Worm (Caenorhabditis elegans): ENCODE measurements around the gene C46E10.8.

ce11 chrII:3752184-3752583, 24.3 kb upstream of the C46E10.8 start, which contains the start of gene sdz-11:
- TF ChIP-seq him-1 (tag; optimal IDR thresholded peaks at IDR 0.05) (no peak), W03F9.2 (tag; optimal IDR thresholded peaks at IDR 0.05) (no peak), dao-5 (tag; optimal IDR thresholded peaks at IDR 0.05) (no peak)
